Worm (Caenorhabditis elegans) whole organism, L4/young adult: ENCODE data around the gene snf-11.

Experiments used
- W03F9.2 ChIP-seq: fragments of 150-350 bp; optimal IDR thresholded peaks from 2 replicates; lab custom pipeline; 2014; ENCODE audit warnings: missing biosample characterization, missing genetic modification characterization
- him-1 ChIP-seq: sonication (generic microtip); optimal IDR thresholded peaks from 2 replicates; lab custom pipeline; 2016; ENCODE audit warnings: missing genotype, missing genetic modification reagents, missing genetic modification characterization, missing compliant biosample characterization

ce11 chrV:11298632-11299031 is 9.6 kb downstream of the snf-11 start, which contains the start of gene T03F7.5:
- TF ChIP-seq him-1 (tag; lab: Kevin White, UChicago) (no peak), W03F9.2 (no peak)
